Worm (Caenorhabditis elegans) whole organism, midembryonic: ENCODE data around the gene srg-37.

Experiments
- flt-1 ChIP-seq: fragments of 200-800 bp; sonication (Bioruptor generic); IDR thresholded peaks from 2 replicates; pipeline ENCODE4 v1.3.6; 2022; ENCODE audit warnings: missing genetic modification characterization, missing compliant biosample characterization
- med-1 ChIP-seq: sonication (generic microtip); optimal IDR thresholded peaks from 2 replicates; lab custom pipeline; 2017; ENCODE audit warnings: missing genetic modification characterization, mild to moderate bottlenecking, missing compliant biosample characterization, antibody characterized with exemption, missing genetic modification reagents; ENCODE audit not compliant: insufficient read depth
- tab-1 ChIP-seq: fragments of 200-800 bp; sonication (Bioruptor generic); IDR thresholded peaks from 2 replicates; pipeline ENCODE4 v1.3.6; 2022; ENCODE audit warnings: missing genetic modification characterization, missing compliant biosample characterization
- ztf-23 ChIP-seq: fragments of 200-800 bp; sonication (Bioruptor generic); IDR thresholded peaks from 2 replicates; pipeline ENCODE4 v1.3.6; 2022; ENCODE audit warnings: missing genetic modification reagents, missing genetic modification characterization, missing compliant biosample characterization
- ztf-29 ChIP-seq: fragments of 200-800 bp; sonication (Bioruptor generic); IDR thresholded peaks from 2 replicates; pipeline ENCODE4 v1.3.6; 2022; ENCODE audit warnings: missing genetic modification reagents, missing genetic modification characterization, missing compliant biosample characterization

ce11 chrX:14267170-14267569 lies 32.3 kb upstream of the srg-37 start:
- TF ChIP-seq med-1 (GFP tag; lab: Kevin White, UChicago) (no peak), ztf-29 (GFP tag; lab: Robert Waterston, UW) (no peak), tab-1 (GFP tag; lab: Robert Waterston, UW) (no peak), flt-1 (GFP tag; lab: Robert Waterston, UW) (no peak), ztf-23 (no peak)
